Fruit fly (Drosophila melanogaster) whole organism, adult: Measurements from ENCODE around the gene Pex5.
A peak's percentile ranks its signal among the peaks of the same experiment; 100 is the strongest.

ENCODE experiments used
- CG11617 ChIP-seq: fragments of 200-800 bp; sonication (Bioruptor generic); optimal IDR thresholded peaks from 2 replicates; lab custom pipeline; 2017; ENCODE audit warnings: mild to moderate bottlenecking, missing biosample characterization, missing genetic modification reagents, missing genetic modification characterization
- CG12768 ChIP-seq: fragments of 200-800 bp; sonication (Bioruptor generic); optimal IDR thresholded peaks from 2 replicates; lab custom pipeline; 2017; ENCODE audit warnings: missing biosample characterization, missing genetic modification characterization, mild to moderate bottlenecking, moderate library complexity, missing genetic modification reagents
- CG14711 ChIP-seq: fragments of 200-800 bp; sonication (Bioruptor generic); optimal IDR thresholded peaks from 2 replicates; lab custom pipeline; 2018; ENCODE audit warnings: missing biosample characterization, mild to moderate bottlenecking, missing genetic modification characterization, moderate library complexity
- CG1620 ChIP-seq: fragments of 200-800 bp; sonication (Bioruptor generic); optimal IDR thresholded peaks from 2 replicates; lab custom pipeline; 2016; ENCODE audit warnings: missing biosample characterization, missing genetic modification characterization
- CG33017 ChIP-seq: fragments of 200-800 bp; sonication (Bioruptor generic); optimal IDR thresholded peaks from 2 replicates; lab custom pipeline; 2018; ENCODE audit warnings: missing biosample characterization, mild to moderate bottlenecking, missing genetic modification characterization, moderate library complexity
- CG5204 ChIP-seq: fragments of 200-800 bp; sonication (Bioruptor generic); optimal IDR thresholded peaks from 2 replicates; lab custom pipeline; 2016; ENCODE audit warnings: missing biosample characterization, missing genetic modification characterization
- CG7045 ChIP-seq: fragments of 200-800 bp; sonication (Bioruptor generic); optimal IDR thresholded peaks from 2 replicates; lab custom pipeline; 2017; ENCODE audit warnings: missing biosample characterization, mild to moderate bottlenecking, missing genetic modification characterization
- CG7101 ChIP-seq: fragments of 200-800 bp; sonication (Bioruptor generic); optimal IDR thresholded peaks from 2 replicates; lab custom pipeline; 2018; ENCODE audit warnings: missing biosample characterization, mild to moderate bottlenecking, missing genetic modification characterization, moderate library complexity
- Clk ChIP-seq: fragments of 200-800 bp; sonication (Bioruptor generic); optimal IDR thresholded peaks from 2 replicates; lab custom pipeline; 2017; ENCODE audit warnings: missing biosample characterization, missing genetic modification characterization
- Crg-1 ChIP-seq: fragments of 200-800 bp; sonication (Bioruptor generic); optimal IDR thresholded peaks from 2 replicates; lab custom pipeline; 2016; ENCODE audit warnings: missing biosample characterization, missing genetic modification characterization
- Hr96 ChIP-seq: fragments of 200-800 bp; sonication (Bioruptor generic); optimal IDR thresholded peaks from 2 replicates; lab custom pipeline; 2016; ENCODE audit warnings: missing biosample characterization, missing genetic modification characterization
- Mnt ChIP-seq: fragments of 200-800 bp; sonication (Bioruptor generic); optimal IDR thresholded peaks from 2 replicates; lab custom pipeline; 2016; ENCODE audit warnings: missing biosample characterization, mild to moderate bottlenecking, missing genetic modification characterization
- bab1 ChIP-seq: fragments of 200-800 bp; sonication (Bioruptor generic); optimal IDR thresholded peaks from 3 replicates; lab custom pipeline; 2019; ENCODE audit warnings: missing biosample characterization, mild to moderate bottlenecking, missing genetic modification characterization, moderate library complexity
- cic ChIP-seq: fragments of 200-800 bp; sonication (Bioruptor generic); optimal IDR thresholded peaks from 2 replicates; lab custom pipeline; 2017; ENCODE audit warnings: missing biosample characterization, mild to moderate bottlenecking, missing genetic modification characterization, moderate library complexity
- cnc ChIP-seq, 2 experiments: fragments of >200 bp; optimal IDR thresholded peaks; 2 replicates each; lab custom pipeline; 2017
- kay ChIP-seq: fragments of 200-800 bp; sonication (Bioruptor generic); peaks from one replicate; lab custom pipeline; 2016; ENCODE audit warnings: missing biosample characterization, missing genetic modification characterization, borderline replicate concordance
- ovo ChIP-seq: fragments of 200-800 bp; sonication (Bioruptor generic); optimal IDR thresholded peaks from 2 replicates; lab custom pipeline; 2016; ENCODE audit warnings: missing biosample characterization, missing genetic modification characterization
- pad ChIP-seq: fragments of 200-800 bp; sonication (Bioruptor generic); optimal IDR thresholded peaks from 3 replicates; lab custom pipeline; 2017; ENCODE audit warnings: missing biosample characterization, missing genetic modification characterization, mild to moderate bottlenecking, moderate library complexity, missing genetic modification reagents
- tj ChIP-seq: fragments of 200-800 bp; sonication (Bioruptor generic); optimal IDR thresholded peaks from 3 replicates; lab custom pipeline; 2017; ENCODE audit warnings: missing biosample characterization, mild to moderate bottlenecking, missing genetic modification characterization, moderate library complexity
- toe ChIP-seq: fragments of 200-800 bp; sonication (Bioruptor generic); optimal IDR thresholded peaks from 2 replicates; lab custom pipeline; 2016; ENCODE audit warnings: missing biosample characterization, missing genetic modification characterization

Pex5 gene

dm6 chrX:1856605-1857004 is 12.3 kb downstream of the Pex5 start:
- TF ChIP-seq CG14711 (tag; lab: Kevin White, UChicago) (no peak), CG7045 (GFP tag; lab: Kevin White, UChicago) (no peak), CG12768 (GFP tag; lab: Kevin White, UChicago) (no peak), cnc (optimal IDR thresholded peaks at IDR 0.05; lab: Kevin White, UChicago) (no peak), CG11617 (GFP tag; lab: Kevin White, UChicago) (no peak), Crg-1 (no peak), CG5204 (GFP tag; lab: Kevin White, UChicago) (no peak), Hr96 (GFP tag; lab: Kevin White, UChicago) (no peak)

dm6 chrX:1854873-1855272 is 14.0 kb downstream of the Pex5 start:
- TF ChIP-seq Crg-1 = no peak
- TF ChIP-seq CG1620 (GFP tag; lab: Kevin White, UChicago) = no peak
- no peak for TF ChIP-seq bab1 (GFP tag; lab: Kevin White, UChicago)
- TF ChIP-seq toe = no peak
- no peak for TF ChIP-seq Mnt (GFP tag; lab: Kevin White, UChicago)
- no peak for TF ChIP-seq CG7045 (GFP tag; lab: Kevin White, UChicago)
- TF ChIP-seq ovo (GFP tag; lab: Kevin White, UChicago) = no peak
- no peak for TF ChIP-seq CG7101 (tag; lab: Kevin White, UChicago)
- TF ChIP-seq Clk (GFP tag; lab: Kevin White, UChicago) = no peak
- TF ChIP-seq cnc (optimal IDR thresholded peaks at IDR 0.05; lab: Kevin White, UChicago) = no peak
- no peak for TF ChIP-seq CG12768 (GFP tag; lab: Kevin White, UChicago)
- TF ChIP-seq pad (GFP tag; lab: Kevin White, UChicago) = no peak
- TF ChIP-seq CG5204 (GFP tag; lab: Kevin White, UChicago) = no peak
- TF ChIP-seq CG11617 (GFP tag; lab: Kevin White, UChicago) = no peak
- TF ChIP-seq CG14711 (tag; lab: Kevin White, UChicago) = no peak
- TF ChIP-seq cic = no peak

dm6 chrX:1854070-1854469 is 14.8 kb downstream of the Pex5 start:
- TF ChIP-seq CG7101 (tag; lab: Kevin White, UChicago) (peak; percentile 10), CG1620 (GFP tag; lab: Kevin White, UChicago) (no peak), Hr96 (GFP tag; lab: Kevin White, UChicago) (no peak), CG11617 (GFP tag; lab: Kevin White, UChicago) (no peak), pad (GFP tag; lab: Kevin White, UChicago) (no peak), tj (GFP tag; lab: Kevin White, UChicago) (no peak), cnc (optimal IDR thresholded peaks at IDR 0.05; lab: Kevin White, UChicago) (no peak), Mnt (GFP tag; lab: Kevin White, UChicago) (peak; percentile 26), toe (no peak), CG33017 (tag; lab: Kevin White, UChicago) (no peak), Crg-1 (peak; percentile 40), CG7045 (GFP tag; lab: Kevin White, UChicago) (no peak), Clk (GFP tag; lab: Kevin White, UChicago) (no peak), kay (no peak), CG5204 (GFP tag; lab: Kevin White, UChicago) (no peak), cic (no peak), CG12768 (GFP tag; lab: Kevin White, UChicago) (no peak), bab1 (GFP tag; lab: Kevin White, UChicago) (no peak), ovo (GFP tag; lab: Kevin White, UChicago) (peak; percentile 21), CG14711 (tag; lab: Kevin White, UChicago) (no peak)

- TF ChIP-seq Crg-1 = peak; percentile 63
- peak; percentile 57 for TF ChIP-seq cic
- TF ChIP-seq kay = peak; percentile 93
- TF ChIP-seq tj (GFP tag; lab: Kevin White, UChicago) = peak; percentile 73
- TF ChIP-seq Hr96 (GFP tag; lab: Kevin White, UChicago) = peak; percentile 67
- peak; percentile 86 for TF ChIP-seq bab1 (GFP tag; lab: Kevin White, UChicago)
- TF ChIP-seq CG11617 (GFP tag; lab: Kevin White, UChicago) = peak; percentile 87
- peak; percentile 36 for TF ChIP-seq Clk (GFP tag; lab: Kevin White, UChicago)
- peak; percentile 70 for TF ChIP-seq CG5204 (GFP tag; lab: Kevin White, UChicago)
- TF ChIP-seq CG7101 (tag; lab: Kevin White, UChicago) = peak; percentile 91
- peak; percentile 83 for TF ChIP-seq CG14711 (tag; lab: Kevin White, UChicago)
- peak; percentile 79 for TF ChIP-seq CG12768 (GFP tag; lab: Kevin White, UChicago)
- TF ChIP-seq toe = peak; percentile 57
- peak; percentile 94 for TF ChIP-seq Mnt (GFP tag; lab: Kevin White, UChicago)
- TF ChIP-seq cnc (optimal IDR thresholded peaks at IDR 0.05; lab: Kevin White, UChicago) = no peak
- TF ChIP-seq CG33017 (tag; lab: Kevin White, UChicago) = peak; percentile 76
- peak; percentile 75 for TF ChIP-seq CG1620 (GFP tag; lab: Kevin White, UChicago)
- TF ChIP-seq ovo (GFP tag; lab: Kevin White, UChicago) = peak; percentile 30
- peak; percentile 76 for TF ChIP-seq pad (GFP tag; lab: Kevin White, UChicago)
- TF ChIP-seq CG7045 (GFP tag; lab: Kevin White, UChicago) = peak; percentile 57
These were observed 18.9 kb downstream of the Pex5 start for dm6 chrX:1849914-1850313.

dm6 chrX:1848624-1849198 is 20.1 kb downstream of the Pex5 start:
- TF ChIP-seq Hr96 (GFP tag; lab: Kevin White, UChicago) (no peak), toe (no peak), pad (GFP tag; lab: Kevin White, UChicago) (no peak), bab1 (GFP tag; lab: Kevin White, UChicago) (no peak), Crg-1 (no peak), CG12768 (GFP tag; lab: Kevin White, UChicago) (no peak), Mnt (GFP tag; lab: Kevin White, UChicago) (no peak), Clk (GFP tag; lab: Kevin White, UChicago) (no peak)
